Worm (Caenorhabditis elegans): ENCODE results near the gene T13C5.2.

DNA sequence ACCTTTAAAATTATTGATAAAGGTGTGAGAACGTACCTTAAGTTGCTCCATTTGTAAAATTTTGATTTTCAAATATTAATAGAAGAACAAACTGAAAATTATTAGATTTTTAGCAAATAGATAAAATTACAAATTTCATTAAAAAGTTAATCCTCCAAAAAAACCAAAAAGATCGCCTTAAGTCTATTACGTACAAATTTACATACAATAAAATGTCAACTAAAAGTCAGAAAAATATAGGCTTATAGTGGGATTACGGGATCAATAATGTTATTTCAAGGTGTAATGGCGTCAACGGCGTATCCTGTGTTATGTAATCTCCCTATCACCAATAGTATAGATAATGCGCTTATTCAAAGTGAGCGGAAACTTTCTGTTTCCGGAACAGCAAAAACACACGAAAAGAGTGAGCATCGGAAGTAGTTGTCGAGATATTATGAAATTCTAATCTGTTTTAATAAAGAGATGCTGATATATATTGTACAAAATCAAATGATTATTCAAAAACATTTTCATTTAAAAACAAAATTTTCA is 9.4 kb downstream of the T13C5.2 start, which contains the start of gene ceh-54:
- no peak for TF ChIP-seq peb-1 (tag; optimal IDR thresholded peaks at IDR 0.05)
- no peak for TF ChIP-seq ama-1 (optimal IDR thresholded peaks at IDR 0.05)
- no peak for TF ChIP-seq ztf-4 (tag; optimal IDR thresholded peaks at IDR 0.05)
- no peak for TF ChIP-seq nhr-11 (tag; optimal IDR thresholded peaks at IDR 0.05)
- no peak for TF ChIP-seq ceh-16 (tag; optimal IDR thresholded peaks at IDR 0.05)
- no peak for TF ChIP-seq snpc-4 (tag; optimal IDR thresholded peaks at IDR 0.05)
- TF ChIP-seq ztf-11 (tag; optimal IDR thresholded peaks at IDR 0.05): no peak
- TF ChIP-seq mdl-1 (tag; optimal IDR thresholded peaks at IDR 0.05): no peak
- no peak for TF ChIP-seq sma-3 (GFP tag; optimal IDR thresholded peaks at IDR 0.05)
- TF ChIP-seq nhr-12 (tag; optimal IDR thresholded peaks at IDR 0.05): no peak
